Fruit fly (Drosophila melanogaster) whole organism, adult: Measurements from ENCODE around the gene Sec3.

Experiments
- CG14711 ChIP-seq: fragments of 200-800 bp; sonication (Bioruptor generic); optimal IDR thresholded peaks from 2 replicates; lab custom pipeline; 2018; ENCODE audit warnings: missing biosample characterization, mild to moderate bottlenecking, missing genetic modification characterization, moderate library complexity
- CG7045 ChIP-seq: fragments of 200-800 bp; sonication (Bioruptor generic); optimal IDR thresholded peaks from 2 replicates; lab custom pipeline; 2017; ENCODE audit warnings: missing biosample characterization, mild to moderate bottlenecking, missing genetic modification characterization
- Crg-1 ChIP-seq: fragments of 200-800 bp; sonication (Bioruptor generic); optimal IDR thresholded peaks from 2 replicates; lab custom pipeline; 2016; ENCODE audit warnings: missing biosample characterization, missing genetic modification characterization
- bab1 ChIP-seq: fragments of 200-800 bp; sonication (Bioruptor generic); optimal IDR thresholded peaks from 3 replicates; lab custom pipeline; 2019; ENCODE audit warnings: missing biosample characterization, mild to moderate bottlenecking, missing genetic modification characterization, moderate library complexity
- pad ChIP-seq: fragments of 200-800 bp; sonication (Bioruptor generic); optimal IDR thresholded peaks from 3 replicates; lab custom pipeline; 2017; ENCODE audit warnings: missing biosample characterization, missing genetic modification characterization, mild to moderate bottlenecking, moderate library complexity, missing genetic modification reagents

dm6 chr3L:17407073-17407472 is 17.9 kb downstream of the Sec3 start:
- TF ChIP-seq CG14711 (tag; lab: Kevin White, UChicago) (no peak), bab1 (GFP tag; lab: Kevin White, UChicago) (no peak), CG7045 (GFP tag; lab: Kevin White, UChicago) (no peak), pad (no peak), Crg-1 (GFP tag; lab: Kevin White, UChicago) (no peak)
